Fruit fly (Drosophila melanogaster) whole organism, embryonic: ENCODE measurements around the gene CG34305.

ENCODE experiments used
- Blimp-1 ChIP-seq: fragments of 200-800 bp; sonication (Bioruptor generic); optimal IDR thresholded peaks from 3 replicates; lab custom pipeline; 2018; ENCODE audit warnings: missing biosample characterization, missing genetic modification characterization, mild to moderate bottlenecking, moderate library complexity, missing genetic modification reagents
- CG11504 ChIP-seq: fragments of 200-800 bp; sonication (Bioruptor generic); optimal IDR thresholded peaks from 3 replicates; lab custom pipeline; 2019; ENCODE audit warnings: missing biosample characterization, mild to moderate bottlenecking, missing genetic modification characterization, moderate library complexity
- CG12104 ChIP-seq: fragments of 200-800 bp; sonication (Bioruptor generic); optimal IDR thresholded peaks from 3 replicates; lab custom pipeline; 2016; ENCODE audit warnings: missing biosample characterization, missing genetic modification characterization
- CG12155 ChIP-seq: fragments of 200-800 bp; sonication (Bioruptor generic); optimal IDR thresholded peaks from 3 replicates; lab custom pipeline; 2016; ENCODE audit warnings: missing biosample characterization, missing genetic modification characterization
- CG13296 ChIP-seq: fragments of 200-800 bp; sonication (Bioruptor generic); optimal IDR thresholded peaks from 3 replicates; lab custom pipeline; 2018; ENCODE audit warnings: missing biosample characterization, mild to moderate bottlenecking, missing genetic modification characterization
- CG1603 ChIP-seq: fragments of 200-800 bp; sonication (Bioruptor generic); optimal IDR thresholded peaks from 2 replicates; lab custom pipeline; 2019; ENCODE audit warnings: missing biosample characterization, mild to moderate bottlenecking, missing genetic modification characterization, moderate library complexity
- CG17385 ChIP-seq: fragments of 200-800 bp; sonication (Bioruptor generic); optimal IDR thresholded peaks from 3 replicates; lab custom pipeline; 2018; ENCODE audit warnings: missing biosample characterization, mild to moderate bottlenecking, missing genetic modification characterization
- CG17802 ChIP-seq: fragments of 200-800 bp; sonication (Bioruptor generic); optimal IDR thresholded peaks from 2 replicates; lab custom pipeline; 2018; ENCODE audit warnings: missing biosample characterization, mild to moderate bottlenecking, missing genetic modification characterization, moderate library complexity
- CG18599 ChIP-seq: fragments of 200-800 bp; sonication (Bioruptor generic); optimal IDR thresholded peaks from 3 replicates; lab custom pipeline; 2017; ENCODE audit warnings: missing biosample characterization, missing genetic modification characterization, mild to moderate bottlenecking, moderate library complexity, missing genetic modification reagents
- CG2120 ChIP-seq: fragments of 200-800 bp; sonication (Bioruptor generic); optimal IDR thresholded peaks from 3 replicates; lab custom pipeline; 2016; ENCODE audit warnings: missing biosample characterization, missing genetic modification characterization
- CG33213 ChIP-seq: fragments of 200-800 bp; sonication (Bioruptor generic); optimal IDR thresholded peaks from 3 replicates; lab custom pipeline; 2016; ENCODE audit warnings: missing biosample characterization, missing genetic modification characterization
- CG5245 ChIP-seq: fragments of 200-800 bp; sonication (Bioruptor generic); optimal IDR thresholded peaks from 3 replicates; lab custom pipeline; 2016; ENCODE audit warnings: missing biosample characterization, missing genetic modification characterization
- CG5953 ChIP-seq: fragments of 200-800 bp; sonication (Bioruptor generic); IDR thresholded peaks from 2 replicates; pipeline ENCODE4 v1.3.6; 2022; ENCODE audit warnings: missing biosample characterization, missing genetic modification characterization
- CG7786 ChIP-seq: fragments of 200-800 bp; sonication (Bioruptor generic); optimal IDR thresholded peaks from 2 replicates; lab custom pipeline; 2016; ENCODE audit warnings: missing biosample characterization, missing genetic modification characterization
- CG8478 ChIP-seq: fragments of >200 bp; optimal IDR thresholded peaks from 2 replicates; lab custom pipeline; 2018
- CG8765 ChIP-seq: fragments of 200-800 bp; sonication (Bioruptor generic); IDR thresholded peaks from 2 replicates; pipeline ENCODE4 v1.3.6; 2022; ENCODE audit warnings: missing biosample characterization, missing genetic modification characterization
- CG8944 ChIP-seq: fragments of 200-800 bp; sonication (Bioruptor generic); optimal IDR thresholded peaks from 3 replicates; lab custom pipeline; 2016; ENCODE audit warnings: missing biosample characterization, missing genetic modification characterization
- Dek ChIP-seq: fragments of 200-800 bp; sonication (Bioruptor generic); optimal IDR thresholded peaks from 3 replicates; lab custom pipeline; 2019; ENCODE audit warnings: missing biosample characterization, mild to moderate bottlenecking, missing genetic modification characterization, moderate library complexity
- HmgZ ChIP-seq: fragments of 200-800 bp; sonication (Bioruptor generic); optimal IDR thresholded peaks from 2 replicates; lab custom pipeline; 2018; ENCODE audit warnings: missing biosample characterization, mild to moderate bottlenecking, missing genetic modification characterization
- Jarid2 ChIP-seq: fragments of 200-800 bp; sonication (Bioruptor generic); optimal IDR thresholded peaks from 3 replicates; lab custom pipeline; 2017; ENCODE audit warnings: mild to moderate bottlenecking, missing biosample characterization, missing genetic modification reagents, missing genetic modification characterization
- MESR4 ChIP-seq: fragments of 200-800 bp; sonication (Bioruptor generic); optimal IDR thresholded peaks from 2 replicates; lab custom pipeline; 2018; ENCODE audit warnings: missing biosample characterization, mild to moderate bottlenecking, missing genetic modification characterization, moderate library complexity
- Mes4 ChIP-seq: fragments of 200-800 bp; sonication (Bioruptor generic); optimal IDR thresholded peaks from 2 replicates; lab custom pipeline; 2016; ENCODE audit warnings: missing biosample characterization, missing genetic modification characterization
- Oli ChIP-seq: fragments of 200-800 bp; sonication (Bioruptor generic); optimal IDR thresholded peaks from 2 replicates; lab custom pipeline; 2018; ENCODE audit warnings: missing biosample characterization, mild to moderate bottlenecking, missing genetic modification characterization, moderate library complexity
- Opbp ChIP-seq: fragments of 200-800 bp; sonication (Bioruptor generic); IDR thresholded peaks from 3 replicates; pipeline ENCODE4 v1.3.6; 2022; ENCODE audit warnings: missing biosample characterization, missing genetic modification characterization; ENCODE audit not compliant: partially characterized antibody
- PHDP ChIP-seq: fragments of 200-800 bp; sonication (Bioruptor generic); optimal IDR thresholded peaks from 3 replicates; lab custom pipeline; 2018; ENCODE audit warnings: missing biosample characterization, mild to moderate bottlenecking, missing genetic modification characterization, moderate library complexity
- Sin3A ChIP-seq: fragments of >200 bp; optimal IDR thresholded peaks from 2 replicates; lab custom pipeline; 2018
- Sox100B ChIP-seq: fragments of 200-800 bp; sonication (Bioruptor generic); optimal IDR thresholded peaks from 3 replicates; lab custom pipeline; 2018; ENCODE audit warnings: missing biosample characterization, mild to moderate bottlenecking, missing genetic modification characterization
- Xrp1 ChIP-seq: fragments of 200-800 bp; sonication (Bioruptor generic); IDR thresholded peaks from 2 replicates; pipeline ENCODE4 v1.3.6; 2022; ENCODE audit warnings: missing biosample characterization, missing genetic modification characterization
- YL-1 ChIP-seq: fragments of 200-800 bp; sonication (Bioruptor generic); optimal IDR thresholded peaks from 3 replicates; lab custom pipeline; 2017; ENCODE audit warnings: missing biosample characterization, mild to moderate bottlenecking, missing genetic modification characterization
- btn ChIP-seq: fragments of 200-800 bp; sonication (Bioruptor generic); optimal IDR thresholded peaks from 2 replicates; lab custom pipeline; 2016; ENCODE audit warnings: missing biosample characterization, missing genetic modification characterization
- cad ChIP-seq: fragments of >200 bp; optimal IDR thresholded peaks from 2 replicates; lab custom pipeline; 2017; ENCODE audit warnings: missing biosample characterization, missing genetic modification characterization
- chm ChIP-seq: fragments of 200-800 bp; sonication (Bioruptor generic); IDR thresholded peaks from 2 replicates; pipeline ENCODE4 v1.3.6; 2022; ENCODE audit warnings: missing biosample characterization, missing genetic modification characterization
- crp ChIP-seq, 2 experiments: fragments of 200-800 bp; sonication (Bioruptor generic); optimal IDR thresholded peaks; 2 replicates in 1 of 2; 3 replicates in 1 of 2; lab custom pipeline; 2017; ENCODE audit warnings: missing biosample characterization in 2 of 2, missing genetic modification characterization in 2 of 2, mild to moderate bottlenecking in 1 of 2, moderate library complexity in 1 of 2
- dysf ChIP-seq: fragments of 200-800 bp; sonication (Bioruptor generic); IDR thresholded peaks from 3 replicates; pipeline ENCODE4 v1.3.6; 2022; ENCODE audit warnings: missing biosample characterization, missing genetic modification characterization
- eyg ChIP-seq: fragments of 200-800 bp; sonication (Bioruptor generic); optimal IDR thresholded peaks from 3 replicates; lab custom pipeline; 2016; ENCODE audit warnings: missing biosample characterization, missing genetic modification characterization
- ftz-f1 ChIP-seq: fragments of 200-800 bp; sonication (Bioruptor generic); optimal IDR thresholded peaks from 2 replicates; lab custom pipeline; 2016; ENCODE audit warnings: missing biosample characterization, missing genetic modification characterization
- gfzf ChIP-seq: fragments of 200-800 bp; sonication (Bioruptor generic); optimal IDR thresholded peaks from 2 replicates; lab custom pipeline; 2016; ENCODE audit warnings: missing biosample characterization, mild to moderate bottlenecking, missing genetic modification characterization, moderate library complexity
- gro ChIP-seq: fragments of 200-800 bp; sonication (Bioruptor generic); optimal IDR thresholded peaks from 2 replicates; lab custom pipeline; 2016; ENCODE audit warnings: missing biosample characterization, missing genetic modification characterization
- kni ChIP-seq: fragments of 200-800 bp; sonication (Bioruptor generic); optimal IDR thresholded peaks from 3 replicates; lab custom pipeline; 2017; ENCODE audit warnings: mild to moderate bottlenecking, missing biosample characterization, missing genetic modification reagents, missing genetic modification characterization
- lola ChIP-seq, 3 experiments: fragments of >200 bp in 2 of 3; fragments of 200-800 bp in 1 of 3; sonication (Bioruptor generic) in 1 of 3; optimal IDR thresholded peaks; 2 replicates each; lab custom pipeline; 2017 to 2019; ENCODE audit warnings: missing biosample characterization in 3 of 3, missing genetic modification characterization in 3 of 3, mild to moderate bottlenecking in 1 of 3, moderate library complexity in 1 of 3
- nerfin-1 ChIP-seq: fragments of 200-800 bp; sonication (Bioruptor generic); optimal IDR thresholded peaks from 3 replicates; lab custom pipeline; 2019; ENCODE audit warnings: missing biosample characterization, mild to moderate bottlenecking, missing genetic modification characterization, moderate library complexity
- nerfin-2 ChIP-seq: fragments of 200-800 bp; sonication (Bioruptor generic); IDR thresholded peaks from 2 replicates; pipeline ENCODE4 v1.3.6; 2022; ENCODE audit warnings: missing biosample characterization, missing genetic modification characterization; ENCODE audit not compliant: partially characterized antibody
- pfk ChIP-seq: fragments of 200-800 bp; sonication (Bioruptor generic); optimal IDR thresholded peaks from 2 replicates; lab custom pipeline; 2018; ENCODE audit warnings: missing biosample characterization, mild to moderate bottlenecking, missing genetic modification characterization, moderate library complexity
- pho ChIP-seq: fragments of 200-800 bp; sonication (Bioruptor generic); optimal IDR thresholded peaks from 2 replicates; lab custom pipeline; 2016; ENCODE audit warnings: missing biosample characterization, missing genetic modification characterization
- ro ChIP-seq: fragments of 200-800 bp; sonication (Bioruptor generic); IDR thresholded peaks from 2 replicates; pipeline ENCODE4 v1.3.6; 2022; ENCODE audit warnings: missing biosample characterization, missing genetic modification characterization
- sc ChIP-seq, 3 experiments: fragments of >200 bp in 2 of 3; fragments of 200-800 bp in 1 of 3; sonication (Bioruptor generic) in 1 of 3; optimal IDR thresholded peaks; 2 replicates in 2 of 3; 3 replicates in 1 of 3; lab custom pipeline; 2017; ENCODE audit warnings: mild to moderate bottlenecking in 1 of 3, missing biosample characterization in 1 of 3, missing genetic modification characterization in 1 of 3, missing genetic modification reagents in 1 of 3
- seq ChIP-seq: fragments of 200-800 bp; sonication (Bioruptor generic); IDR thresholded peaks from 2 replicates; pipeline ENCODE4 v1.3.6; 2022; ENCODE audit warnings: missing biosample characterization, missing genetic modification characterization
- sisA ChIP-seq: fragments of 200-800 bp; sonication (Bioruptor generic); IDR thresholded peaks from 2 replicates; pipeline ENCODE4 v1.3.6; 2022; ENCODE audit warnings: missing biosample characterization, missing genetic modification characterization
- tup ChIP-seq: fragments of 200-800 bp; sonication (Bioruptor generic); optimal IDR thresholded peaks from 2 replicates; lab custom pipeline; 2016; ENCODE audit warnings: missing biosample characterization, mild to moderate bottlenecking, missing genetic modification characterization, moderate library complexity
- unpg ChIP-seq: fragments of 200-800 bp; sonication (Bioruptor generic); optimal IDR thresholded peaks from 3 replicates; lab custom pipeline; 2018; ENCODE audit warnings: missing biosample characterization, mild to moderate bottlenecking, missing genetic modification characterization, moderate library complexity

The CG34305 gene

DNA sequence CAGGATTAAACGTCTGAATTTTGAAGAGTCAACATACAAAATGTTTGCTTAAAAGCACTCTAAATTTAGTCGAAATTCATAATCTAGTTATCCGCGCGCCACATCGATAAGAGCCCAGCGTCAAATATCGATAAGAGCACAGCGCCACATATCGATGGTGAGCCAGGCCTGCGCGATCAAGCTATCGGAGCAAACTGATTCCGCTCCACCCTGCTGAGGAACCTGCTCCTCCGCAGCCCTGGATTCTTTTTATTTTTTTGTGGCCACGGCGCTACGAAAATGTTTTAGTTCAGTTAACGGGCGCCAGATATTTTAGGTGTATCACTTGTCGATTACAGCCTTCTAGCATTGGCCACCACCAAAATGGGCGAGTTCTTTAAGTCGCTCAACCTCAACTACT is 22.2 kb downstream of the CG34305 start (continued):
- TF ChIP-seq CG12155 (GFP tag; lab: Kevin White, UChicago), result peak; percentile 27
- no peak for TF ChIP-seq eyg (GFP tag; lab: Kevin White, UChicago)
- no peak for TF ChIP-seq Blimp-1 (GFP tag; lab: Kevin White, UChicago)
- TF ChIP-seq btn (GFP tag; lab: Kevin White, UChicago), result no peak
- no peak for TF ChIP-seq CG11504 (tag; lab: Kevin White, UChicago)
- peak; percentile 36 for TF ChIP-seq CG7786 (GFP tag; lab: Kevin White, UChicago)
- TF ChIP-seq CG13296, result no peak
- TF ChIP-seq HmgZ (tag; lab: Kevin White, UChicago), result peak; percentile 74
- no peak for TF ChIP-seq Oli (tag; lab: Kevin White, UChicago)
- TF ChIP-seq sc (optimal IDR thresholded peaks at IDR 0.05; lab: Kevin White, UChicago), result no peak
- TF ChIP-seq sc (GFP tag; optimal IDR thresholded peaks at IDR 0.05; lab: Kevin White, UChicago), result no peak
- TF ChIP-seq cad (GFP tag; lab: Kevin White, UChicago), result no peak
- peak; percentile 22 for TF ChIP-seq CG8944 (GFP tag; lab: Kevin White, UChicago)
- no peak for TF ChIP-seq CG17802 (tag; lab: Kevin White, UChicago)
- TF ChIP-seq PHDP (tag; lab: Kevin White, UChicago), result peak; percentile 19
- TF ChIP-seq YL-1, result peak; percentile 87
- TF ChIP-seq Jarid2 (GFP tag; lab: Kevin White, UChicago), result no peak
- no peak for TF ChIP-seq ro
- TF ChIP-seq gfzf, result peak; percentile 31
- TF ChIP-seq CG2120 (GFP tag; lab: Kevin White, UChicago), result peak; percentile 64
- no peak for TF ChIP-seq CG8478 (lab: Kevin White, UChicago)
- peak; percentile 0 for TF ChIP-seq pho
- TF ChIP-seq crp (GFP tag; optimal IDR thresholded peaks at IDR 0.05; lab: Kevin White, UChicago), result peak in 1 of 2 experiments; percentile 9
- no peak for TF ChIP-seq CG18599
- TF ChIP-seq unpg (GFP tag; lab: Kevin White, UChicago), result no peak
- TF ChIP-seq Mes4 (GFP tag; lab: Kevin White, UChicago), result peak; percentile 32
- no peak for TF ChIP-seq CG5953 (GFP tag; lab: Robert Waterston, UW)
- TF ChIP-seq seq, result no peak
- peak; percentile 98 for TF ChIP-seq Opbp (GFP tag; lab: Robert Waterston, UW)
- TF ChIP-seq gro (GFP tag; lab: Kevin White, UChicago), result peak; percentile 47
- TF ChIP-seq nerfin-2 (GFP tag; lab: Robert Waterston, UW), result peak; percentile 95
- no peak for TF ChIP-seq CG12104 (GFP tag; lab: Kevin White, UChicago)
- TF ChIP-seq tup (GFP tag; lab: Kevin White, UChicago), result no peak
- TF ChIP-seq MESR4, result peak; percentile 98
- peak; percentile 73 for TF ChIP-seq Sin3A (lab: Kevin White, UChicago)
- TF ChIP-seq ftz-f1 (GFP tag; lab: Kevin White, UChicago), result peak; percentile 83
- no peak for TF ChIP-seq CG8765 (GFP tag; lab: Robert Waterston, UW)
- no peak for TF ChIP-seq kni (GFP tag; lab: Kevin White, UChicago)
- TF ChIP-seq pfk (GFP tag; lab: Kevin White, UChicago), result no peak
- no peak for TF ChIP-seq nerfin-1 (tag; lab: Kevin White, UChicago)
- peak; percentile 84 for TF ChIP-seq CG33213 (GFP tag; lab: Kevin White, UChicago)
- TF ChIP-seq chm, result peak; percentile 54; the same call in 1 of the 2 replicates
- peak; percentile 78 for TF ChIP-seq CG1603 (tag; lab: Kevin White, UChicago)
- TF ChIP-seq Sox100B (GFP tag; lab: Kevin White, UChicago), result no peak
- no peak for TF ChIP-seq CG5245 (GFP tag; lab: Kevin White, UChicago)
- TF ChIP-seq lola (GFP tag; optimal IDR thresholded peaks at IDR 0.05; lab: Kevin White, UChicago), result no peak
- peak; percentile 7; the same call in 1 of the 2 replicates for TF ChIP-seq Xrp1 (GFP tag; lab: Robert Waterston, UW)
- peak; percentile 45 for TF ChIP-seq Dek
- TF ChIP-seq CG17385, result no peak
- TF ChIP-seq sisA (GFP tag; lab: Robert Waterston, UW), result 0 out of 2 replicates have a peak, but pooled peaks have one; percentile 14
- TF ChIP-seq dysf (GFP tag; lab: Robert Waterston, UW), result peak; percentile 25; the same call in 1 of the 3 replicates
